Fruit fly (Drosophila melanogaster) S2 (cell line): Measurements from ENCODE around the gene Nek2.

Source experiments
- CG8478 ChIP-seq: fragments of >200 bp; optimal IDR thresholded peaks from 2 replicates; lab custom pipeline; 2018
- CTCF ChIP-seq, 2 experiments: fragments of >200 bp; optimal IDR thresholded peaks; 2 replicates each; lab custom pipeline; 2018

The Nek2 gene

dm6 chrX:7873172-7873930 is 18.1 kb downstream of the Nek2 start, which contains the start of gene dec:
Gene dec, minus strand, starts transcription at chrX:7873222.
- TF ChIP-seq CG8478 (lab: Kevin White, UChicago) (no peak), CTCF (optimal IDR thresholded peaks at IDR 0.05; lab: Kevin White, UChicago) (no peak)

dm6 chrX:7866868-7867267 is 24.6 kb downstream of the Nek2 start, which contains the start of gene Ir7b:
Gene Ir7b, minus strand, starts transcription at chrX:7866968.
- no peak for TF ChIP-seq CTCF (optimal IDR thresholded peaks at IDR 0.05; lab: Kevin White, UChicago)
- TF ChIP-seq CG8478 (lab: Kevin White, UChicago): no peak

- TF ChIP-seq CTCF (optimal IDR thresholded peaks at IDR 0.05; lab: Kevin White, UChicago) (no peak), CG8478 (lab: Kevin White, UChicago) (no peak)
Measured at dm6 chrX:7857873-7858272, 33.6 kb downstream of the Nek2 start, which contains the start of gene CG1409. Gene CG1409, plus strand, starts transcription at chrX:7858173.

- TF ChIP-seq CTCF (optimal IDR thresholded peaks at IDR 0.05; lab: Kevin White, UChicago) (no peak), CG8478 (lab: Kevin White, UChicago) (no peak)
Measured at dm6 chrX:7854144-7854543, 37.3 kb downstream of the Nek2 start, which contains the start of gene CG10920. Gene CG10920, minus strand, starts transcription at chrX:7854244.
